Worm (Caenorhabditis elegans) whole organism, L1 larva: ENCODE data around the gene R144.6.
A peak's percentile ranks its signal among the peaks of the same experiment; 100 is the strongest.

Experiments used
- ceh-8 ChIP-seq: fragments of 200-800 bp; sonication (Bioruptor generic); optimal IDR thresholded peaks from 2 replicates; lab custom pipeline; 2018; ENCODE audit warnings: mild to moderate bottlenecking, missing genetic modification characterization, moderate library complexity, missing compliant biosample characterization
- efl-1 ChIP-seq, 4 experiments: fragments of 150-350 bp; optimal IDR thresholded peaks in 3 of 4; peaks in 1 of 4; 1 replicate in 1 of 4; 2 replicates in 3 of 4; lab custom pipeline; 2014; ENCODE audit warnings: missing biosample characterization in 2 of 4, missing genetic modification characterization in 2 of 4, missing genetic modification reagents in 2 of 4
- egl-13 ChIP-seq: sonication (generic microtip); optimal IDR thresholded peaks from 2 replicates; lab custom pipeline; 2016; ENCODE audit warnings: missing genotype, missing genetic modification reagents, missing genetic modification characterization, missing compliant biosample characterization
- lin-39 ChIP-seq: fragments of 150-350 bp; optimal IDR thresholded peaks from 2 replicates; lab custom pipeline; 2014; ENCODE audit warnings: missing biosample characterization, missing genetic modification reagents, missing genetic modification characterization
- lsy-2 ChIP-seq, 2 experiments: fragments of 150-350 bp; optimal IDR thresholded peaks; 2 replicates each; lab custom pipeline; 2014; ENCODE audit warnings: missing biosample characterization in 2 of 2, missing genetic modification characterization in 2 of 2
- nhr-77 ChIP-seq: fragments of 150-350 bp; optimal IDR thresholded peaks from 2 replicates; lab custom pipeline; 2014; ENCODE audit warnings: missing biosample characterization, missing genetic modification characterization
- pag-3 ChIP-seq: sonication (generic microtip); optimal IDR thresholded peaks from 2 replicates; lab custom pipeline; 2017; ENCODE audit warnings: missing genetic modification characterization, mild to moderate bottlenecking, missing compliant biosample characterization, antibody characterized with exemption, borderline replicate concordance; ENCODE audit not compliant: insufficient read depth
- xbp-1 ChIP-seq: sonication (generic microtip); optimal IDR thresholded peaks from 2 replicates; lab custom pipeline; 2016; ENCODE audit warnings: missing genetic modification characterization, missing compliant biosample characterization

ce11 chrIII:4962886-4963285, 41.6 kb downstream of the R144.6 start, which contains the start of gene C27F2.9:
- peak; percentile 94 for TF ChIP-seq lsy-2 (tag; optimal IDR thresholded peaks at IDR 0.05; lab: Kevin White, UChicago)
- peak; percentile 84 for TF ChIP-seq ceh-8 (GFP tag; lab: Kevin White, UChicago)
- peak; percentile 98 to 99 for TF ChIP-seq efl-1 (optimal IDR thresholded peaks at IDR 0.05; lab: Kevin White, UChicago)
- TF ChIP-seq efl-1 (GFP tag; optimal IDR thresholded peaks at IDR 0.05 in 1 of 2; lab: Kevin White, UChicago), result peak; percentile 99 to 100
- peak; percentile 93 for TF ChIP-seq xbp-1 (tag; lab: Kevin White, UChicago)
- TF ChIP-seq nhr-77 (tag; lab: Kevin White, UChicago), result peak; percentile 72
- peak; percentile 86 for TF ChIP-seq lin-39 (tag; lab: Kevin White, UChicago)
- peak; percentile 67 for TF ChIP-seq pag-3 (tag; lab: Kevin White, UChicago)
- peak; percentile 84 for TF ChIP-seq egl-13 (tag; lab: Kevin White, UChicago)
